Worm (Caenorhabditis elegans) whole organism, late embryonic: Measurements from ENCODE around the gene F01F1.15.
A peak's percentile ranks its signal among the peaks of the same experiment; 100 is the strongest.

Source experiments
- C38D4.7 ChIP-seq: fragments of 200-800 bp; sonication (Bioruptor generic); optimal IDR thresholded peaks from 2 replicates; lab custom pipeline; 2018; ENCODE audit warnings: mild to moderate bottlenecking, missing genetic modification characterization, moderate library complexity, missing compliant biosample characterization
- F13H6.1 ChIP-seq: sonication (generic microtip); optimal IDR thresholded peaks from 2 replicates; lab custom pipeline; 2016; ENCODE audit warnings: missing genetic modification characterization, missing compliant biosample characterization
- K09A11.1 ChIP-seq: sonication (generic microtip); optimal IDR thresholded peaks from 2 replicates; lab custom pipeline; 2017; ENCODE audit warnings: antibody characterized with exemption, mild to moderate bottlenecking, missing genetic modification characterization, missing compliant biosample characterization; ENCODE audit not compliant: insufficient read depth
- ahr-1 ChIP-seq: sonication (generic microtip); optimal IDR thresholded peaks from 2 replicates; lab custom pipeline; 2016; ENCODE audit warnings: missing genetic modification characterization, missing compliant biosample characterization
- ama-1 ChIP-seq: fragments of 150-350 bp; optimal IDR thresholded peaks from 2 replicates; lab custom pipeline; 2014
- ceh-14 ChIP-seq: sonication (generic microtip); optimal IDR thresholded peaks from 2 replicates; lab custom pipeline; 2016; ENCODE audit warnings: missing genotype, missing genetic modification characterization, missing compliant biosample characterization
- ceh-18 ChIP-seq: sonication (generic microtip); optimal IDR thresholded peaks from 2 replicates; lab custom pipeline; 2016; ENCODE audit warnings: missing genetic modification characterization, missing compliant biosample characterization
- ceh-19 ChIP-seq: fragments of 200-800 bp; sonication (Bioruptor generic); optimal IDR thresholded peaks from 2 replicates; lab custom pipeline; 2018; ENCODE audit warnings: mild to moderate bottlenecking, missing genetic modification characterization, missing compliant biosample characterization
- ceh-24 ChIP-seq: sonication (generic microtip); optimal IDR thresholded peaks from 2 replicates; lab custom pipeline; 2016; ENCODE audit warnings: mild to moderate bottlenecking, missing genetic modification characterization, missing compliant biosample characterization
- ceh-30 ChIP-seq: fragments of 150-350 bp; optimal IDR thresholded peaks from 2 replicates; lab custom pipeline; 2014; ENCODE audit warnings: missing biosample characterization, missing genetic modification characterization
- ceh-31 ChIP-seq: sonication (generic microtip); optimal IDR thresholded peaks from 2 replicates; lab custom pipeline; 2016; ENCODE audit warnings: missing genetic modification characterization, missing compliant biosample characterization
- ceh-34 ChIP-seq: sonication (generic microtip); optimal IDR thresholded peaks from 2 replicates; lab custom pipeline; 2016; ENCODE audit warnings: mild to moderate bottlenecking, missing genetic modification characterization, missing compliant biosample characterization
- ceh-45 ChIP-seq: fragments of 200-800 bp; sonication (Bioruptor generic); IDR thresholded peaks from 2 replicates; pipeline ENCODE4 v1.3.6; 2022; ENCODE audit warnings: missing genetic modification reagents, missing genetic modification characterization, missing compliant biosample characterization
- ceh-9 ChIP-seq: sonication (generic microtip); optimal IDR thresholded peaks from 2 replicates; lab custom pipeline; 2016; ENCODE audit warnings: mild to moderate bottlenecking, missing genetic modification characterization, inconsistent platforms, missing compliant biosample characterization
- che-1 ChIP-seq: sonication (generic microtip); optimal IDR thresholded peaks from 2 replicates; lab custom pipeline; 2016; ENCODE audit warnings: mild to moderate bottlenecking, missing genetic modification characterization, missing compliant biosample characterization
- elt-2 ChIP-seq: sonication (generic microtip); optimal IDR thresholded peaks from 2 replicates; lab custom pipeline; 2016; ENCODE audit warnings: missing genetic modification reagents, missing genetic modification characterization, missing compliant biosample characterization
- elt-4 ChIP-seq: sonication (generic microtip); optimal IDR thresholded peaks from 2 replicates; lab custom pipeline; 2016; ENCODE audit warnings: missing genetic modification characterization, missing compliant biosample characterization
- ets-4 ChIP-seq: sonication (generic microtip); optimal IDR thresholded peaks from 2 replicates; lab custom pipeline; 2016; ENCODE audit warnings: missing genetic modification characterization, missing compliant biosample characterization
- fax-1 ChIP-seq: sonication (generic microtip); optimal IDR thresholded peaks from 2 replicates; lab custom pipeline; 2016; ENCODE audit warnings: missing genotype, missing genetic modification characterization, missing compliant biosample characterization
- fkh-6 ChIP-seq: sonication (generic microtip); optimal IDR thresholded peaks from 2 replicates; lab custom pipeline; 2016; ENCODE audit warnings: missing genetic modification characterization, missing compliant biosample characterization
- gmeb-2 ChIP-seq: sonication (generic microtip); optimal IDR thresholded peaks from 2 replicates; lab custom pipeline; 2016; ENCODE audit warnings: missing genetic modification characterization, inconsistent platforms, missing compliant biosample characterization
- hlh-15 ChIP-seq: sonication (generic microtip); optimal IDR thresholded peaks from 2 replicates; lab custom pipeline; 2016; ENCODE audit warnings: missing genetic modification characterization, missing compliant biosample characterization
- hlh-30 ChIP-seq: sonication (generic microtip); optimal IDR thresholded peaks from 2 replicates; lab custom pipeline; 2017; ENCODE audit warnings: antibody characterized with exemption, missing genetic modification characterization, missing compliant biosample characterization; ENCODE audit not compliant: insufficient read depth
- lin-11 ChIP-seq: fragments of 200-800 bp; sonication (Bioruptor generic); optimal IDR thresholded peaks from 2 replicates; lab custom pipeline; 2018; ENCODE audit warnings: mild to moderate bottlenecking, missing genetic modification characterization, missing compliant biosample characterization
- madf-2 ChIP-seq: sonication (generic microtip); optimal IDR thresholded peaks from 2 replicates; lab custom pipeline; 2017; ENCODE audit warnings: missing genetic modification characterization, missing compliant biosample characterization
- nhr-11 ChIP-seq: fragments of 150-350 bp; optimal IDR thresholded peaks from 2 replicates; lab custom pipeline; 2014; ENCODE audit warnings: missing biosample characterization, missing genetic modification characterization
- odd-2 ChIP-seq: sonication (generic microtip); optimal IDR thresholded peaks from 2 replicates; lab custom pipeline; 2017; ENCODE audit warnings: antibody characterized with exemption, mild to moderate bottlenecking, missing genetic modification characterization, missing compliant biosample characterization
- pag-3 ChIP-seq: sonication (generic microtip); optimal IDR thresholded peaks from 2 replicates; lab custom pipeline; 2016; ENCODE audit warnings: missing compliant biosample characterization, missing genetic modification characterization, borderline replicate concordance
- pax-1 ChIP-seq: fragments of 150-350 bp; optimal IDR thresholded peaks from 2 replicates; lab custom pipeline; 2014; ENCODE audit warnings: missing biosample characterization, missing genetic modification characterization
- pha-4 ChIP-seq: fragments of 150-350 bp; optimal IDR thresholded peaks from 2 replicates; lab custom pipeline; 2018; ENCODE audit warnings: missing biosample characterization, missing genetic modification reagents, missing genetic modification characterization
- ref-2 ChIP-seq: sonication (generic microtip); optimal IDR thresholded peaks from 2 replicates; lab custom pipeline; 2016; ENCODE audit warnings: missing genetic modification characterization, missing compliant biosample characterization
- sdc-2 ChIP-seq: sonication (generic microtip); optimal IDR thresholded peaks from 2 replicates; lab custom pipeline; 2016; ENCODE audit warnings: missing genotype, missing genetic modification characterization, missing compliant biosample characterization
- sox-2 ChIP-seq: fragments of 200-800 bp; sonication (Bioruptor generic); IDR thresholded peaks from 2 replicates; pipeline ENCODE4 v1.3.6; 2022; ENCODE audit warnings: missing genetic modification reagents, missing genetic modification characterization, missing compliant biosample characterization
- tbx-2 ChIP-seq: sonication (generic microtip); optimal IDR thresholded peaks from 2 replicates; lab custom pipeline; 2016; ENCODE audit warnings: missing genetic modification characterization, missing compliant biosample characterization
- unc-42 ChIP-seq: sonication (generic microtip); optimal IDR thresholded peaks from 2 replicates; lab custom pipeline; 2016; ENCODE audit warnings: missing genotype, missing genetic modification characterization, missing compliant biosample characterization
- unc-55 ChIP-seq: sonication (generic microtip); optimal IDR thresholded peaks from 2 replicates; lab custom pipeline; 2017; ENCODE audit warnings: missing biosample characterization, missing genetic modification reagents, missing genetic modification characterization
- unc-86 ChIP-seq: sonication (generic microtip); optimal IDR thresholded peaks from 2 replicates; lab custom pipeline; 2016; ENCODE audit warnings: missing genetic modification characterization, missing compliant biosample characterization
- zip-5 ChIP-seq: sonication (generic microtip); optimal IDR thresholded peaks from 2 replicates; lab custom pipeline; 2016; ENCODE audit warnings: missing genetic modification characterization, missing compliant biosample characterization
- ztf-16 ChIP-seq: sonication (generic microtip); optimal IDR thresholded peaks from 2 replicates; lab custom pipeline; 2017; ENCODE audit warnings: missing genetic modification characterization, missing compliant biosample characterization

Gene F01F1.15

DNA sequence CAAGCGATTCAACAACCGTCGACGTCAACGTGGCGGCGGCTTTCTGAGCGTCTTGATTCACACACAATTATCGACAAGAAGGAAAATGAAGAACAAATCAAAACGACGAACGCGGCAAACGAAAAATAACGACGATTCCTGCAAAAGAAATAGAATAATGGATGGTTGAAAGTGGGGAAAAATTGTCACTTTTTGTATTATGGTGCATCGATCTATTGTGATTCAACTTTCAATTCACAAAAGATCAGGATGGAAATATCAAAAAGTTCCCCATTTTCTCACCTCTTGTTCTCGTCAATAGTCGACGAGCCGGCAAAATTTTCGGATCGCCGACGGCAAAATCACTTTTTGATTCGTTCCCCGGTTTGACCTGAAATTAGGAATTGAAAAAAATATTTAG is 36.0 kb downstream of the F01F1.15 start, which contains the start of the genes R12B2.13 and mdt-15:
Gene R12B2.13, minus strand, starts transcription at position 101 of the 400 bp plus-strand sequence.
Gene mdt-15, minus strand, starts transcription at position 376 of the 400 bp plus-strand sequence.
- no peak for TF ChIP-seq ceh-45

DNA sequence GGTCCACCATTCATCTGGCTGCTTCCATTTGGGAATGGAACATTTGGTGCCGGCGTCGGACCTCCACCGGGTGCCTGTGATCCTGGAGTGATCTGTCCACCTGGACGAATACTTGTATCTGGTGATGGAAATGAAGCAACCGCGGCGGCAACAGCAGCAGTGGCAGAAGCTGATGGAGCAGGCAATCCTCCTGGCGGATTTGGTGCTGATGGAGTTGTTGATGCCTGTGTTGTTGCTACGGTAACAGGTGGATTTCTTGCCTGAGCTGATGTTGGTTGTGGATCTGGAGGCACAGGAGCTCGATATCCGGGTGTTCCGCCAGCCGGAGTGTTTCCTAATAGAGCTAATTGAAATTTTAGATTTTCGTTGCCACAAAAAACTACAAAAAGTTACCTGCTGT is 36.9 kb downstream of the F01F1.15 start:
- TF ChIP-seq fax-1 (tag; lab: Kevin White, UChicago): no peak
- TF ChIP-seq sdc-2 (tag; lab: Kevin White, UChicago): no peak
- TF ChIP-seq ceh-30 (tag; lab: Kevin White, UChicago): no peak
- TF ChIP-seq fkh-6 (tag; lab: Kevin White, UChicago): no peak
- TF ChIP-seq hlh-15 (tag; lab: Kevin White, UChicago): no peak
- no peak for TF ChIP-seq unc-86 (tag; lab: Kevin White, UChicago)
- TF ChIP-seq lin-11 (tag; lab: Kevin White, UChicago): no peak
- TF ChIP-seq C38D4.7 (GFP tag; lab: Kevin White, UChicago): no peak
- no peak for TF ChIP-seq ceh-18 (tag; lab: Kevin White, UChicago)
- TF ChIP-seq elt-4 (tag; lab: Kevin White, UChicago): no peak
- TF ChIP-seq pha-4: no peak
- TF ChIP-seq F13H6.1 (tag; lab: Kevin White, UChicago): no peak
- TF ChIP-seq zip-5 (tag; lab: Kevin White, UChicago): no peak
- no peak for TF ChIP-seq che-1 (tag; lab: Kevin White, UChicago)
- TF ChIP-seq ceh-19: no peak
- TF ChIP-seq elt-2 (tag; lab: Kevin White, UChicago): no peak
- TF ChIP-seq ahr-1 (tag; lab: Kevin White, UChicago): no peak
- no peak for TF ChIP-seq ceh-14 (tag; lab: Kevin White, UChicago)
- no peak for TF ChIP-seq tbx-2 (tag; lab: Kevin White, UChicago)
- TF ChIP-seq unc-55 (GFP tag; lab: Kevin White, UChicago): no peak

DNA sequence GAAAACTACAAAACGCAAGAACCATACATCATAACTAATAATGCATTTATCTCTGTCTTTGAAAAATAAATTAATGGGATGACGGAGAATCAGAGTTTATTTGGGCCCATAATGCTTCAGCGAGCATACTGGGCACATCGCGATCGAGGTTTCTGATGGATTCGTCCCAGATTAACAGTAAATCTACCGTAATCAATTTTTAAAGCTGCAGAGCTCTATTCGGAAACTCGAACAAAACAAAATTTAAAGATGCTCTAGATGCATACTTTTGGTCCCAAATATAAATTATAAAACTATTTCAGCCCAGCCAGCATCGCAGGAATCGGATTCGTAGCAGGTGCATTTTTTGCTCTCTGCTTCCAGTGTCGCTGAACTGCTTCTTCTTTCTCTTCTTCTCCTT is 41.3 kb downstream of the F01F1.15 start:
- TF ChIP-seq ceh-34 (tag; lab: Kevin White, UChicago) (no peak), che-1 (tag; lab: Kevin White, UChicago) (peak; percentile 23), ceh-19 (no peak), ceh-14 (tag; lab: Kevin White, UChicago) (no peak), nhr-11 (tag; lab: Kevin White, UChicago) (no peak), zip-5 (tag; lab: Kevin White, UChicago) (no peak)

DNA sequence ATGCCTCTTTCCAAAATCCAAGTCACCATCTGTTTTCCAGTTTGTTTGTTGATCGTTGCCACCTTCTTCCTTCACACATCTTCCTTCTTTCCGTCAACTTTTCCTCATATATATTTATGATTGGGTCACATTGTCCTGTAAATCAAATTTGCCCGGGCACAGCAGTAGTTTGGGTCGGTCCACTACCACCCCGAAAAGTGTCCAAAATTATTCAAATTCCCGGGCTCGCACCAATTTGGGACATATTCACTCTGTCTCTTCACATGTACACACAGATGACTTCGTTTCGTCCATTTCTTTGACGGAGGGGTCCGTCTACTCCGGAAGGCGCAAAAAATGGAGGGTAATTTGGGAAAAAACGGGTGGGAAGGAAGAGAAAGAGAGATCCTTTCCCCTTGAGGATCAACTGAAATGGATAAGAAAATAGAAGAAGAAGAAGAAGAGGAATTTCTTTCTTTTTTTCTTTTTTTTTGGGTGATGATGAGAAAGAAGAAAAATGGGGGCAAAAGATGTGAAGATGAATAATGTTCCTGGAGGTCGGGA is 42.4 kb downstream of the F01F1.15 start:
- TF ChIP-seq unc-42 (tag; lab: Kevin White, UChicago): peak; percentile 95
- TF ChIP-seq ama-1: no peak
- TF ChIP-seq ets-4 (tag; lab: Kevin White, UChicago): peak; percentile 19
- no peak for TF ChIP-seq pax-1 (tag; lab: Kevin White, UChicago)
- TF ChIP-seq, all 69 proteins: peak for 2

DNA sequence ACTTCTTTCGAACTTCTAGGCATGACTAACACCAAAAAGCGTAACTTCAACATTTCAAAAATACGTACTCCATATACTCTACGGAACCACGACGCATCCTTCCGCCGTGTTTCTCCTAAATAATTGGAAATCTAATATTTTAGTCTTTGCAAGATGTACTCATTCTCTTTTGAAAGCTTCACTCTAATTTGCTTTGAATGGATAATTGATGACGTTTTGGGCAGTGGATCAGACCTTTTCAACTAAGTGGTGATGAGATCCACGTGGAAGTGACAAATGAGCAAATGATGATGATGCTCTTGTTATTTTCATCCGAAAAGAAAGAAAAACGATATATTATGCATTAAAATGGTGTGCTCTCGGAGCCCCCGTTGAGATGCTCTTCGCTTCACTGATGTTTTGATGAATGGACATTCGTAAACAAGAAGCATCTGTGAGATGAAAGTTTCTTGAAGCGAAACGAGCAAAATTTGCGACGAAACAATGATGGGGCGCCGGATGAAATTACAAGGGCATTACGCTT is 44.8 kb downstream of the F01F1.15 start:
- no peak for TF ChIP-seq hlh-15 (tag; lab: Kevin White, UChicago)
- TF ChIP-seq ceh-31 (tag; lab: Kevin White, UChicago): peak; percentile 26
- TF ChIP-seq zip-5 (tag; lab: Kevin White, UChicago): no peak

DNA sequence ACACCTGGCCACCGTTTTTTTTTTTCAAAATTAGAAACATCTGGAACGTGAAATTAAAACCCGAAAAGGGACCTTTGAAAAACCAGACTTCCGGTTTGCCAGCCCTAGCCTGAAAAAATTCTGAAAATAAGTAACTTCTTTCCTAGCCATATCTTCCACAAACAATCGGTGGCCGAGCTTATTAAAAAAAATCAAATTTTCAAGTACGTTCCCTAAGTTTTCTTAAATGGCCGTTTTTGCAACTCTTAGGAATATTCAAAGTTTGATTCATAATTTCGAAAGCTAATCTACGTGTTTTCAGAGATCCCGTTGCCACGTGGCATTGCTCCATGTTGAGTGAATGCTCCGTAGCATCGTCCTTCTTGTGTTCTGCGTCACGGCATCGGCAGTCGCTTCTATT is 45.7 kb downstream of the F01F1.15 start, which contains the start of gene R12B2.8:
Gene R12B2.8, plus strand, starts transcription at position 301 of the 400 bp plus-strand sequence.
- no peak for TF ChIP-seq ztf-16 (tag; lab: Kevin White, UChicago)
- TF ChIP-seq zip-5 (tag; lab: Kevin White, UChicago): no peak
- no peak for TF ChIP-seq che-1 (tag; lab: Kevin White, UChicago)
- no peak for TF ChIP-seq K09A11.1 (tag; lab: Kevin White, UChicago)
- no peak for TF ChIP-seq ref-2
- TF ChIP-seq madf-2: no peak
- TF ChIP-seq ceh-9 (tag; lab: Kevin White, UChicago): no peak
- TF ChIP-seq fax-1 (tag; lab: Kevin White, UChicago): no peak
- no peak for TF ChIP-seq pag-3 (tag; lab: Kevin White, UChicago)
- no peak for TF ChIP-seq ceh-30 (tag; lab: Kevin White, UChicago)
- no peak for TF ChIP-seq gmeb-2 (tag; lab: Kevin White, UChicago)
- no peak for TF ChIP-seq sox-2 (GFP tag; lab: Robert Waterston, UW)
- no peak for TF ChIP-seq hlh-30 (tag; lab: Kevin White, UChicago)
- no peak for TF ChIP-seq hlh-15 (tag; lab: Kevin White, UChicago)
- TF ChIP-seq unc-42 (tag; lab: Kevin White, UChicago): no peak
- TF ChIP-seq ceh-24: no peak
- TF ChIP-seq ceh-45: no peak
- TF ChIP-seq odd-2 (tag; lab: Kevin White, UChicago): no peak
